Worm (Caenorhabditis elegans): ENCODE measurements around the gene srz-82.

DNA sequence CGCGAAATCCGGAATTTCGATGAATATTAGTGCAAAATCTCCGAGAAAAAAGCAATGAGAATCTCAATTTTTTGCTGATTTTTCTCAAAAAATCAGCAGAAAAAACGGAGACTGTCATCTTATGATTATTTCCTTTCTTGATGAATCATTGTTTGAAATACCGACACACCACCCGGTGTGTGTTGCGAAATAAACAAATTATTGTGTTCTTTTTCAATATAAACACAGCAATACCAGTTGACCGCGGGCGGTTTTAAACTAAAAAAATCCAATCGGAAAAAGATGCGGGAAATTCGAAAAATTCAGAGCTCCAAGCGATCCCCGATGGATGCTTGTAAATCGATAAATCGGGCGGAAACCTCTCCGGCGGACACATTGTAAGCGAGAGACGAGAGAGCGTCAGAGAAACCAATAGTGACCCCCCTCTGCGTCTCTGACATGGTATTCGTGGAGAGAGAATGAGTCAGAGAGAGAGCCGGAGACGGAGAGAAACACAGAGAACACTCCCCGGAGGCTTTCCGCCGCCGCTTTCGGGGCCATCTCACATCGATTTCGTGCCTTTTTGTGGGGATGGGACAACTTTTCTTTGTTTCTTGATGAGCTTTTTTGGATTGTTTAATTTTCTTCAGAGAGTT lies 32.8 kb downstream of the srz-82 start:
- TF ChIP-seq T23F11.4 (GFP tag; optimal IDR thresholded peaks at IDR 0.05) (no peak), dmd-4 (tag; optimal IDR thresholded peaks at IDR 0.05; ENCODE audit: borderline replicate concordance) (no peak), ama-1 (optimal IDR thresholded peaks at IDR 0.05) (no peak), pqm-1 (tag; optimal IDR thresholded peaks at IDR 0.05) (no peak), npax-4 (tag; optimal IDR thresholded peaks at IDR 0.05) (no peak), pha-4 (tag; optimal IDR thresholded peaks at IDR 0.05) (no peak), nhr-11 (tag; optimal IDR thresholded peaks at IDR 0.05) (no peak), ttx-3 (tag; optimal IDR thresholded peaks at IDR 0.05) (no peak), fkh-10 (GFP tag; optimal IDR thresholded peaks at IDR 0.05) (no peak), elt-2 (tag; optimal IDR thresholded peaks at IDR 0.05) (peak; percentile 0), hlh-30 (tag; optimal IDR thresholded peaks at IDR 0.05; ENCODE audit: insufficient read depth) (no peak)
